Fruit fly (Drosophila melanogaster): ENCODE results near the gene Ranbp16.
A peak's percentile ranks its signal among the peaks of the same experiment; 100 is the strongest.

Gene Ranbp16

DNA sequence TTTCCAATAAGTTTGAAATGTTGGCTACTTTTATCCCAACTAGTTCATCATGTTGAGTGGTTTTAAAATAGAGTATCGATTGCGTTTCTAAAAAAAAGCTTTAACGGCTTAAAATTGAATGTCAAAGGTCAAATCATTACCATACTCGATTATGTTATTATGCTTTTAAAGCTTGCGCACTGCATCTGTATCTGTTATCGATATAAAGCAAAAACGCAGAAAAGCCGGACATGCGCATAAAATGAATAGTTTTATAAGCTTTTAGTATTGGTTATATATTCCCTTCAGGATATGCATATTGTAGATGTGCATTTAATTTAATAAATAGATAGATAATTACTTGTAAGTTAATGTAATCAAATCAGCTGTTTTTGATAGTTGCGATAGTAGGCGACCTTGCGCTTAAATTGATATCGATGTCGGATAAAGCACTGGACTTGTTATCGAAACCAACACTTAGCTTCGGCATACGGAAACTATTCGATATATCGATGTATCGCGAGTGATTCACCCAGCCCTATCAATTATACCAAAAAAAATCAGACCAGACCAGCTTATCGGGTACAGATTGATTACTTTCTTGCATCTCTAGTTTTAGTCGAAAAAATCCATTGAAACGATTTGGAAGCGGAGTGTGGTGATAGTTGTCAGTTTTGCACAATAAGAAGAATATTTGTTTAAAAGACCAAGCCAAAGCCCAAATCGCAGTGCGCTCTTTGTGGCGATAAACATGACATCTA lies 41.9 kb downstream of the Ranbp16 start, which contains the start of gene shi (continued):
- TF ChIP-seq crc (GFP tag; optimal IDR thresholded peaks at IDR 0.05) (no peak), CG18764 (GFP tag; optimal IDR thresholded peaks at IDR 0.05) (no peak), CG1602 (GFP tag; optimal IDR thresholded peaks at IDR 0.05) (no peak), HLH4C (GFP tag; IDR thresholded peaks at IDR 0.05; ENCODE audit: partially characterized antibody) (peak; percentile 99), HLH54F (GFP tag; optimal IDR thresholded peaks at IDR 0.05) (no peak), ara (GFP tag; IDR thresholded peaks at IDR 0.05) (no peak), Elba2 (GFP tag; optimal IDR thresholded peaks at IDR 0.05) (peak; percentile 65), CG8388 (GFP tag; optimal IDR thresholded peaks at IDR 0.05) (no peak), CG2889 (GFP tag; IDR thresholded peaks at IDR 0.05) (no peak), Pdp1 (GFP tag; optimal IDR thresholded peaks at IDR 0.05) (peak in 1 of 2 experiments; percentile 8), CG32772 (GFP tag; IDR thresholded peaks at IDR 0.05) (no peak), dysf (GFP tag; IDR thresholded peaks at IDR 0.05) (no peak), CG13296 (GFP tag; optimal IDR thresholded peaks at IDR 0.05) (peak; percentile 23), CG11560 (tag; IDR thresholded peaks at IDR 0.05) (peak; percentile 95), odd (GFP tag; optimal IDR thresholded peaks at IDR 0.05) (no peak), sisA (GFP tag; IDR thresholded peaks at IDR 0.05) (no peak), sens (GFP tag) (peak; percentile 88), HHEX (GFP tag; optimal IDR thresholded peaks at IDR 0.05) (no peak), E2f1 (GFP tag; IDR thresholded peaks at IDR 0.05) (no peak), Abd-B (GFP tag; optimal IDR thresholded peaks at IDR 0.05) (no peak), pita (GFP tag; optimal IDR thresholded peaks at IDR 0.05) (no peak), D19B (GFP tag; optimal IDR thresholded peaks at IDR 0.05) (no peak), CG16815 (GFP tag; optimal IDR thresholded peaks at IDR 0.05) (no peak), Poxn (GFP tag; IDR thresholded peaks at IDR 0.05) (no peak), sr (GFP tag; IDR thresholded peaks at IDR 0.05) (no peak), sug (tag; optimal IDR thresholded peaks at IDR 0.05) (peak; percentile 46), vvl (GFP tag; IDR thresholded peaks at IDR 0.05) (peak; percentile 85; the same call in 1 of the 2 replicates), CG9215 (GFP tag; IDR thresholded peaks at IDR 0.05) (no peak), stwl (tag; optimal IDR thresholded peaks at IDR 0.05) (peak; percentile 89), CG2116 (GFP tag; optimal IDR thresholded peaks at IDR 0.05) (peak; percentile 89), Hr78 (GFP tag; optimal IDR thresholded peaks at IDR 0.05) (peak in 1 of 2 experiments; percentile 100), Vsx1 (GFP tag; optimal IDR thresholded peaks at IDR 0.05) (peak; percentile 20), ranshi (GFP tag; IDR thresholded peaks at IDR 0.05) (no peak), mam (GFP tag; optimal IDR thresholded peaks at IDR 0.05) (peak; percentile 6), CG10431 (GFP tag; optimal IDR thresholded peaks at IDR 0.05) (peak; percentile 28), CG17186 (GFP tag; optimal IDR thresholded peaks at IDR 0.05) (peak; percentile 80), klu (GFP tag; IDR thresholded peaks at IDR 0.05) (no peak), zfh2 (GFP tag; optimal IDR thresholded peaks at IDR 0.05) (peak; percentile 13), unc-4 (GFP tag; IDR thresholded peaks at IDR 0.05; ENCODE audit: partially characterized antibody) (peak; percentile 96), CG14050 (GFP tag; IDR thresholded peaks at IDR 0.05) (no peak), CG11093 (GFP tag; IDR thresholded peaks at IDR 0.05) (no peak), CG2875 (GFP tag; optimal IDR thresholded peaks at IDR 0.05) (no peak), fd96Cb (tag; optimal IDR thresholded peaks at IDR 0.05) (no peak), pho (GFP tag; optimal IDR thresholded peaks at IDR 0.05) (peak; percentile 33), CG7928 (GFP tag; optimal IDR thresholded peaks at IDR 0.05) (peak; percentile 83), CG16779 (GFP tag; IDR thresholded peaks at IDR 0.05) (no peak), CG11085 (GFP tag; IDR thresholded peaks at IDR 0.05) (no peak), CG8359 (GFP tag; optimal IDR thresholded peaks at IDR 0.05; ENCODE audit: borderline replicate concordance) (no peak), pan (optimal IDR thresholded peaks at IDR 0.05) (no peak), pan (GFP tag; optimal IDR thresholded peaks at IDR 0.05 in 1 of 2, IDR thresholded peaks at IDR 0.05 in 1 of 2) (no peak)
